Fruit fly (Drosophila melanogaster): Measurements from ENCODE around the gene RecQ4.

RecQ4 gene

DNA sequence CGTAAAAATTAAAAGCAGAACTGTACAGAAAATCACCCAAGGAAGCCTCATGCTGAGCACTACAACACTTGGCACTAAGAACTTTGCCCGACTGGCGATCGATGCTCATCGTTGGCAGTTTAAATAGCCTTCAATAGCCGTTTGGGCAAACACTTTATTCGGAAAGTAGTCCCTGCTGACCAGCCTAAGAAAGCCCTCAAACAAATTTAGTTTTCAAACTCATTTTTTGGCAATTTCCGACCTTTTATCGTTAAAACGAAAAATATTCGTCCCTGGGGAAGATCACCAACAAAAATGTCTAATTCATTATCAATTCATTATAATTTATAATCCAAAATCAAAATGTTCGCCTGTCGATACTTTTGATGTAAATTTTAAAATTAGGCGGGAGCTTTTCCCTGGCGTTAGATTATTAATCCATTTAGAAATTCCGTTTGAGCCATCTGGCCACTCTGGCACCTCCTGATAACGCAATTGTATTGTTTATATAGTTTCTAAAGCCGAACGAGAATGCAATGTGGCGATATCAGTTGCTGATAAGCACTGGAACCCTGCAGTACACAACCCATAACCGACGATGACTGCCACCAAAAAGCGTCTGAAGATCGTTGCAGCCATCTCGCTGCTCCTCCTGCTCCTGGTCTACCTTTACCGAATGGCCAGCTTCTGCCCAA lies 4.8 kb upstream of the RecQ4 start, which contains the start of the genes mthl7 and Uxs (continued):
- TF ChIP-seq btn (GFP tag; optimal IDR thresholded peaks at IDR 0.05) (no peak), tap (tag; optimal IDR thresholded peaks at IDR 0.05) (no peak), CG15269 (tag; optimal IDR thresholded peaks at IDR 0.05) (no peak), shn (GFP tag; optimal IDR thresholded peaks at IDR 0.05) (no peak), Scr (GFP tag; IDR thresholded peaks at IDR 0.05; ENCODE audit: partially characterized antibody) (peak; percentile 50), CG6765 (GFP tag; optimal IDR thresholded peaks at IDR 0.05) (no peak), CG9727 (GFP tag; optimal IDR thresholded peaks at IDR 0.05) (no peak), Sry-β (GFP tag; optimal IDR thresholded peaks at IDR 0.05) (no peak), Oli (tag; optimal IDR thresholded peaks at IDR 0.05) (no peak), CG13123 (GFP tag; optimal IDR thresholded peaks at IDR 0.05) (no peak), gro (GFP tag; optimal IDR thresholded peaks at IDR 0.05) (no peak), Dad (GFP tag; optimal IDR thresholded peaks at IDR 0.05) (no peak), sna (GFP tag; IDR thresholded peaks at IDR 0.05; ENCODE audit: partially characterized antibody) (peak; percentile 22; the same call in 1 of the 2 replicates), MTF-1 (GFP tag; optimal IDR thresholded peaks at IDR 0.05; ENCODE audit: borderline replicate concordance) (no peak), br (optimal IDR thresholded peaks at IDR 0.05) (no peak), CG4282 (GFP tag; optimal IDR thresholded peaks at IDR 0.05) (no peak), NK7.1 (GFP tag; optimal IDR thresholded peaks at IDR 0.05) (no peak), CG13287 (GFP tag; IDR thresholded peaks at IDR 0.05; ENCODE audit: partially characterized antibody) (peak; percentile 67), CG18619 (GFP tag; optimal IDR thresholded peaks at IDR 0.05) (no peak), Sox102F (GFP tag; optimal IDR thresholded peaks at IDR 0.05) (no peak), CG15479 (GFP tag; optimal IDR thresholded peaks at IDR 0.05) (no peak), D19B (GFP tag; optimal IDR thresholded peaks at IDR 0.05) (no peak), CG8290 (GFP tag; optimal IDR thresholded peaks at IDR 0.05) (no peak), CG8290 (tag; optimal IDR thresholded peaks at IDR 0.05) (peak in 1 of 2 experiments; percentile 24), CG4424 (GFP tag; optimal IDR thresholded peaks at IDR 0.05) (no peak), E2f2 (GFP tag; IDR thresholded peaks at IDR 0.05) (peak; percentile 95), HmgD (GFP tag; optimal IDR thresholded peaks at IDR 0.05) (no peak), HLH4C (GFP tag; IDR thresholded peaks at IDR 0.05; ENCODE audit: partially characterized antibody) (no peak; the same call in 2 of the 3 replicates), ash1 (GFP tag; optimal IDR thresholded peaks at IDR 0.05) (no peak), Xbp1 (GFP tag; optimal IDR thresholded peaks at IDR 0.05) (no peak), abd-A (tag; optimal IDR thresholded peaks at IDR 0.05) (no peak), ttk (GFP tag; IDR thresholded peaks at IDR 0.05) (no peak), CG3838 (GFP tag; optimal IDR thresholded peaks at IDR 0.05) (no peak), YL-1 (GFP tag; optimal IDR thresholded peaks at IDR 0.05) (peak; percentile 46), CG34224 (GFP tag; IDR thresholded peaks at IDR 0.05; ENCODE audit: partially characterized antibody) (peak; percentile 45; the same call in 2 of the 3 replicates), jumu (GFP tag; optimal IDR thresholded peaks at IDR 0.05) (no peak), CG5180 (GFP tag; optimal IDR thresholded peaks at IDR 0.05) (no peak), CG10565 (GFP tag; optimal IDR thresholded peaks at IDR 0.05) (no peak), CG1024 (GFP tag; IDR thresholded peaks at IDR 0.05) (no peak), CG1603 (tag; optimal IDR thresholded peaks at IDR 0.05) (peak; percentile 47), Oaz (GFP tag; IDR thresholded peaks at IDR 0.05) (no peak), CG3281 (GFP tag; optimal IDR thresholded peaks at IDR 0.05) (no peak), CG17612 (GFP tag; IDR thresholded peaks at IDR 0.05) (no peak), vnd (GFP tag; IDR thresholded peaks at IDR 0.05; ENCODE audit: partially characterized antibody) (no peak), chinmo (GFP tag; IDR thresholded peaks at IDR 0.05; ENCODE audit: partially characterized antibody) (peak; percentile 72; the same call in 1 of the 4 replicates), schlank (tag; optimal IDR thresholded peaks at IDR 0.05) (no peak), Mad (GFP tag; optimal IDR thresholded peaks at IDR 0.05) (no peak), NC2β (GFP tag; optimal IDR thresholded peaks at IDR 0.05) (no peak), lola (GFP tag; optimal IDR thresholded peaks at IDR 0.05) (no peak), Rfx (GFP tag; IDR thresholded peaks at IDR 0.05) (no peak)
